Worm (Caenorhabditis elegans) whole organism, L3 larva: Measurements from ENCODE around the gene dsb-3.

ENCODE experiments used
- ZK546.5 ChIP-seq: sonication (generic microtip); optimal IDR thresholded peaks from 2 replicates; lab custom pipeline; 2017; ENCODE audit warnings: missing biosample characterization, missing genetic modification characterization
- aly-2 ChIP-seq: fragments of 150-350 bp; optimal IDR thresholded peaks from 2 replicates; lab custom pipeline; 2014; ENCODE audit warnings: missing biosample characterization, missing genetic modification characterization
- ceh-28 ChIP-seq: fragments of 150-350 bp; optimal IDR thresholded peaks from 2 replicates; lab custom pipeline; 2014; ENCODE audit warnings: missing biosample characterization, missing genetic modification reagents, missing genetic modification characterization
- ceh-82 ChIP-seq: fragments of 150-350 bp; optimal IDR thresholded peaks from 2 replicates; lab custom pipeline; 2014; ENCODE audit warnings: missing biosample characterization, missing genetic modification characterization
- ceh-9 ChIP-seq: sonication (generic microtip); optimal IDR thresholded peaks from 2 replicates; lab custom pipeline; 2018; ENCODE audit warnings: missing biosample characterization, missing genetic modification characterization
- daf-12 ChIP-seq: fragments of 150-350 bp; optimal IDR thresholded peaks from 2 replicates; lab custom pipeline; 2014; ENCODE audit warnings: missing biosample characterization, missing genetic modification reagents, missing genetic modification characterization
- egl-5 ChIP-seq: fragments of 150-350 bp; optimal IDR thresholded peaks from 2 replicates; lab custom pipeline; 2017; ENCODE audit warnings: missing biosample characterization, missing genetic modification reagents, missing genetic modification characterization, inconsistent platforms
- elt-2 ChIP-seq: sonication (generic microtip); optimal IDR thresholded peaks from 2 replicates; lab custom pipeline; 2016; ENCODE audit warnings: missing genetic modification reagents, mild to moderate bottlenecking, missing genetic modification characterization, missing compliant biosample characterization
- fkh-10 ChIP-seq: sonication (generic microtip); optimal IDR thresholded peaks from 2 replicates; lab custom pipeline; 2017; ENCODE audit warnings: missing biosample characterization, missing genetic modification reagents, missing genetic modification characterization
- fkh-2 ChIP-seq: fragments of 150-350 bp; optimal IDR thresholded peaks from 2 replicates; lab custom pipeline; 2014; ENCODE audit warnings: missing biosample characterization, missing genetic modification reagents, missing genetic modification characterization
- fos-1 ChIP-seq: fragments of 150-350 bp; optimal IDR thresholded peaks from 2 replicates; lab custom pipeline; 2014; ENCODE audit warnings: missing biosample characterization, missing genetic modification characterization
- hmg-11 ChIP-seq: sonication (generic microtip); optimal IDR thresholded peaks from 2 replicates; lab custom pipeline; 2016; ENCODE audit warnings: missing genetic modification characterization, missing compliant biosample characterization
- jun-1 ChIP-seq: fragments of 150-350 bp; optimal IDR thresholded peaks from 2 replicates; lab custom pipeline; 2014; ENCODE audit warnings: missing biosample characterization, missing genetic modification reagents, missing genetic modification characterization
- lin-15B ChIP-seq: fragments of 150-350 bp; optimal IDR thresholded peaks from 2 replicates; lab custom pipeline; 2014; ENCODE audit warnings: missing biosample characterization, missing genetic modification characterization
- lin-39 ChIP-seq: fragments of 150-350 bp; optimal IDR thresholded peaks from 2 replicates; lab custom pipeline; 2018; ENCODE audit warnings: missing biosample characterization, missing genetic modification reagents, missing genetic modification characterization
- nfya-1 ChIP-seq: sonication (generic microtip); optimal IDR thresholded peaks from 2 replicates; lab custom pipeline; 2017; ENCODE audit warnings: missing genetic modification characterization, mild to moderate bottlenecking, missing compliant biosample characterization, antibody characterized with exemption, moderate library complexity; ENCODE audit not compliant: insufficient read depth
- nhr-12 ChIP-seq: fragments of 150-350 bp; optimal IDR thresholded peaks from 2 replicates; lab custom pipeline; 2014; ENCODE audit warnings: missing biosample characterization, missing genetic modification characterization
- nhr-23 ChIP-seq: fragments of 150-350 bp; optimal IDR thresholded peaks from 2 replicates; lab custom pipeline; 2014; ENCODE audit warnings: missing biosample characterization, missing genetic modification reagents, missing genetic modification characterization
- nhr-28 ChIP-seq: fragments of 150-350 bp; optimal IDR thresholded peaks from 2 replicates; lab custom pipeline; 2014; ENCODE audit warnings: missing biosample characterization, missing genetic modification characterization
- nhr-43 ChIP-seq: sonication (generic microtip); optimal IDR thresholded peaks from 2 replicates; lab custom pipeline; 2016; ENCODE audit warnings: mild to moderate bottlenecking, missing genetic modification characterization, missing compliant biosample characterization; ENCODE audit not compliant: poor library complexity, severe bottlenecking
- nhr-76 ChIP-seq: fragments of 150-350 bp; sonication (generic microtip); optimal IDR thresholded peaks from 5 replicates; lab custom pipeline; 2014; ENCODE audit warnings: missing biosample characterization, missing genetic modification characterization
- nhr-77 ChIP-seq: fragments of 150-350 bp; optimal IDR thresholded peaks from 2 replicates; lab custom pipeline; 2014; ENCODE audit warnings: missing biosample characterization, missing genetic modification characterization
- pha-4 ChIP-seq: fragments of 150-350 bp; optimal IDR thresholded peaks from 2 replicates; lab custom pipeline; 2014; ENCODE audit warnings: missing biosample characterization, missing genetic modification reagents, missing genetic modification characterization
- pqm-1 ChIP-seq: fragments of 150-350 bp; optimal IDR thresholded peaks from 2 replicates; lab custom pipeline; 2017; ENCODE audit warnings: missing biosample characterization, missing genetic modification characterization, inconsistent platforms
- sea-2 ChIP-seq: fragments of 150-350 bp; sonication (generic microtip); optimal IDR thresholded peaks from 4 replicates; lab custom pipeline; 2014; ENCODE audit warnings: missing biosample characterization, missing genetic modification reagents, missing genetic modification characterization
- snpc-4 ChIP-seq: fragments of 150-350 bp; optimal IDR thresholded peaks from 2 replicates; lab custom pipeline; 2014; ENCODE audit warnings: missing biosample characterization, missing genetic modification characterization
- tbx-2 ChIP-seq: sonication (generic microtip); optimal IDR thresholded peaks from 2 replicates; lab custom pipeline; 2016; ENCODE audit warnings: mild to moderate bottlenecking, missing genetic modification characterization, missing compliant biosample characterization
- unc-62 ChIP-seq: fragments of 150-350 bp; sonication (generic microtip); optimal IDR thresholded peaks from 4 replicates; lab custom pipeline; 2014; ENCODE audit warnings: missing biosample characterization, missing genetic modification reagents, missing genetic modification characterization
- zag-1 ChIP-seq: fragments of 150-350 bp; optimal IDR thresholded peaks from 2 replicates; lab custom pipeline; 2014; ENCODE audit warnings: missing biosample characterization, missing genetic modification characterization
- ztf-11 ChIP-seq: fragments of 150-350 bp; optimal IDR thresholded peaks from 2 replicates; lab custom pipeline; 2014; ENCODE audit warnings: missing biosample characterization, missing genetic modification characterization
- ztf-4 ChIP-seq: fragments of 150-350 bp; optimal IDR thresholded peaks from 2 replicates; lab custom pipeline; 2014; ENCODE audit warnings: missing biosample characterization, missing genetic modification characterization

dsb-3 gene

DNA sequence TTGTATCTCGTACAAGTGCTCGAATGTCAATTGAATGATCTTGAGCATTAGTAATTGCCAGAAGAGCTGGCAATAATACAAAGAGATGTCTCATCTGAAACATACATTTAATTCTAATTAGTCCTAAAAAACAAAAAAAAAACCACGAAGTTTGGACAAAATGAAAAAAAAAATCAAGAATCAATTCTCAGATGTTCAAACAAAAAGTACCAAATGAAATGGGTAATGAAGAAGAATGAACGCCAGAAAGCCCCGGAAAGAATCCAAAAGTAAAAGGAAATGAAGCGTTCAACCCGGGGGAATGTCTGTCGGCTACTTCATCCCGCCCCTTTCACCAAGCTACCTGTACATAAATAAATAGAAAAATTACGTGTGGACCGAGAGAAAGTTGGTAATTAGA lies 41.5 kb downstream of the dsb-3 start, which contains the start of gene F33D4.6:
Gene F33D4.6, minus strand, starts transcription at position 101 of the 400 bp plus-strand sequence.
- TF ChIP-seq unc-62 (no peak), ZK546.5 (tag; lab: Kevin White, UChicago) (no peak), ztf-4 (tag; lab: Kevin White, UChicago) (no peak), fkh-2 (tag; lab: Kevin White, UChicago) (no peak), ceh-82 (tag; lab: Kevin White, UChicago) (no peak), lin-39 (no peak), hmg-11 (tag; lab: Kevin White, UChicago) (no peak), ztf-11 (no peak), ceh-9 (tag; lab: Kevin White, UChicago) (no peak), nhr-43 (tag; lab: Kevin White, UChicago) (no peak), sea-2 (GFP tag; lab: Kevin White, UChicago) (no peak), nhr-28 (no peak), elt-2 (tag; lab: Kevin White, UChicago) (no peak), egl-5 (tag; lab: Kevin White, UChicago) (no peak)

DNA sequence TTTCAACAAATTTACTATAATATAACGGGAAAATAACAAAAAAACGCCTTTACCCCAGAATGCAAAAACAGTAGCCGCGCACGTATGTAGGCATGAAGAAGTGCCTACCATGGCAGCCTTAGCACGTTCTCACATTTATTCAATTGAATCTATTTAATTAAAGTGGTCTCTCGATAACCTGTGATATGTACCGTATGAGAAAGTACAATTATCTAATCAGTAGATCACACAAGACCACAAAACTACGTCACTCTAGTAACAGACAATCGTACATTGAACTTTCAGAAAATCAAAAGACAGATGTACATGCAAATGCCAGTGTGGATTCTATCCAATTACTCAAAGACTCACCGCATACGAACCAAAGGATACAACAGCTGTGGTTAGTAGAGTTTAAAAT lies 47.2 kb downstream of the dsb-3 start:
- TF ChIP-seq elt-2 (tag; lab: Kevin White, UChicago) (peak; percentile 59), lin-15B (tag; lab: Kevin White, UChicago) (no peak), ztf-4 (tag; lab: Kevin White, UChicago) (no peak), unc-62 (no peak), ceh-28 (tag; lab: Kevin White, UChicago) (no peak), fkh-10 (GFP tag; lab: Kevin White, UChicago) (no peak), nhr-77 (tag; lab: Kevin White, UChicago) (no peak), daf-12 (no peak), tbx-2 (tag; lab: Kevin White, UChicago) (no peak), aly-2 (tag; lab: Kevin White, UChicago) (no peak), pqm-1 (tag; lab: Kevin White, UChicago) (peak; percentile 41), nhr-76 (tag; lab: Kevin White, UChicago) (no peak)

DNA sequence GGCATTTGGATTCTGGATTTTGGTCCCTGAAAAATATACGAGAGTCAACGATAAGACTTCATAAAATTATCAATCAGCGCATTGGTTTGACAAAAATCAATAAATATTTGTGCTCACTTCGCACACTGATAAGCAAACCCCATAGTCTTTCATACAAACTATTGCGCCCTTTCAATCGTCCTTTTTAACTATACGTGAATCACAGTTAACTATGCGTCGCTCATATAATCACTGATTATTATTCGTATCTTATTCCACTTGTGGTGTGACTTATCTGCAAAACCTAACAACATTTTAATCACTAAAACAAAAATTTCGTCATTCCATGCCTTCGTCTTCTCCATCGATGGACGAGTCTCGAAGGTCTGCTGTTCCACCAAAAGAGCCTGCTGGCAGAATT lies 48.6 kb downstream of the dsb-3 start, which contains the start of gene nhr-8:
Gene nhr-8, plus strand, starts transcription at position 160 of the 400 bp plus-strand sequence.
- TF ChIP-seq hmg-11 (tag; lab: Kevin White, UChicago), result no peak
- TF ChIP-seq pqm-1 (tag; lab: Kevin White, UChicago), result peak; percentile 98
- TF ChIP-seq jun-1 (tag; lab: Kevin White, UChicago), result peak; percentile 75
- peak; percentile 99 for TF ChIP-seq elt-2 (tag; lab: Kevin White, UChicago)
- no peak for TF ChIP-seq fkh-2 (tag; lab: Kevin White, UChicago)
- TF ChIP-seq ceh-28 (tag; lab: Kevin White, UChicago), result peak; percentile 51
- peak; percentile 42 for TF ChIP-seq fos-1 (tag; lab: Kevin White, UChicago)

- TF ChIP-seq elt-2 (tag; lab: Kevin White, UChicago) (peak; percentile 35), nfya-1 (peak; percentile 68), pqm-1 (tag; lab: Kevin White, UChicago) (peak; percentile 34), nhr-12 (no peak), ceh-82 (tag; lab: Kevin White, UChicago) (no peak), tbx-2 (tag; lab: Kevin White, UChicago) (peak; percentile 13), zag-1 (no peak), hmg-11 (tag; lab: Kevin White, UChicago) (peak; percentile 57), snpc-4 (tag; lab: Kevin White, UChicago) (peak; percentile 67), lin-15B (tag; lab: Kevin White, UChicago) (peak; percentile 88), nhr-23 (tag; lab: Kevin White, UChicago) (peak; percentile 67), pha-4 (tag; lab: Kevin White, UChicago) (peak; percentile 82)
Measured at ce11 chrIV:7709701-7710100, 49.7 kb downstream of the dsb-3 start, which contains the start of the genes mrpl-1, emc-6 and mrps-24. Gene mrpl-1, minus strand, starts transcription at chrIV:7709701. Gene emc-6, minus strand, starts transcription at chrIV:7709736. Gene mrps-24, plus strand, starts transcription at chrIV:7710045.
